Fruit fly (Drosophila melanogaster) whole organism, adult: ENCODE results near the gene CG7164.
A peak's percentile ranks its signal among the peaks of the same experiment; 100 is the strongest.

Experiments used
- CG11617 ChIP-seq: fragments of 200-800 bp; sonication (Bioruptor generic); optimal IDR thresholded peaks from 2 replicates; lab custom pipeline; 2017; ENCODE audit warnings: mild to moderate bottlenecking, missing biosample characterization, missing genetic modification reagents, missing genetic modification characterization
- CG12768 ChIP-seq: fragments of 200-800 bp; sonication (Bioruptor generic); optimal IDR thresholded peaks from 2 replicates; lab custom pipeline; 2017; ENCODE audit warnings: missing biosample characterization, missing genetic modification characterization, mild to moderate bottlenecking, moderate library complexity, missing genetic modification reagents
- CG14711 ChIP-seq: fragments of 200-800 bp; sonication (Bioruptor generic); optimal IDR thresholded peaks from 2 replicates; lab custom pipeline; 2018; ENCODE audit warnings: missing biosample characterization, mild to moderate bottlenecking, missing genetic modification characterization, moderate library complexity
- CG1620 ChIP-seq: fragments of 200-800 bp; sonication (Bioruptor generic); optimal IDR thresholded peaks from 2 replicates; lab custom pipeline; 2016; ENCODE audit warnings: missing biosample characterization, missing genetic modification characterization
- CG33017 ChIP-seq: fragments of 200-800 bp; sonication (Bioruptor generic); optimal IDR thresholded peaks from 2 replicates; lab custom pipeline; 2018; ENCODE audit warnings: missing biosample characterization, mild to moderate bottlenecking, missing genetic modification characterization, moderate library complexity
- CG5204 ChIP-seq: fragments of 200-800 bp; sonication (Bioruptor generic); optimal IDR thresholded peaks from 2 replicates; lab custom pipeline; 2016; ENCODE audit warnings: missing biosample characterization, missing genetic modification characterization
- CG7045 ChIP-seq: fragments of 200-800 bp; sonication (Bioruptor generic); optimal IDR thresholded peaks from 2 replicates; lab custom pipeline; 2017; ENCODE audit warnings: missing biosample characterization, mild to moderate bottlenecking, missing genetic modification characterization
- CG7101 ChIP-seq: fragments of 200-800 bp; sonication (Bioruptor generic); optimal IDR thresholded peaks from 2 replicates; lab custom pipeline; 2018; ENCODE audit warnings: missing biosample characterization, mild to moderate bottlenecking, missing genetic modification characterization, moderate library complexity
- Clk ChIP-seq: fragments of 200-800 bp; sonication (Bioruptor generic); optimal IDR thresholded peaks from 2 replicates; lab custom pipeline; 2017; ENCODE audit warnings: missing biosample characterization, missing genetic modification characterization
- Crg-1 ChIP-seq: fragments of 200-800 bp; sonication (Bioruptor generic); optimal IDR thresholded peaks from 2 replicates; lab custom pipeline; 2016; ENCODE audit warnings: missing biosample characterization, missing genetic modification characterization
- Hr96 ChIP-seq: fragments of 200-800 bp; sonication (Bioruptor generic); optimal IDR thresholded peaks from 2 replicates; lab custom pipeline; 2016; ENCODE audit warnings: missing biosample characterization, missing genetic modification characterization
- Mnt ChIP-seq: fragments of 200-800 bp; sonication (Bioruptor generic); optimal IDR thresholded peaks from 2 replicates; lab custom pipeline; 2016; ENCODE audit warnings: missing biosample characterization, mild to moderate bottlenecking, missing genetic modification characterization
- bab1 ChIP-seq: fragments of 200-800 bp; sonication (Bioruptor generic); optimal IDR thresholded peaks from 3 replicates; lab custom pipeline; 2019; ENCODE audit warnings: missing biosample characterization, mild to moderate bottlenecking, missing genetic modification characterization, moderate library complexity
- cic ChIP-seq: fragments of 200-800 bp; sonication (Bioruptor generic); optimal IDR thresholded peaks from 2 replicates; lab custom pipeline; 2017; ENCODE audit warnings: missing biosample characterization, mild to moderate bottlenecking, missing genetic modification characterization, moderate library complexity
- cnc ChIP-seq, 2 experiments: fragments of >200 bp; optimal IDR thresholded peaks; 2 replicates each; lab custom pipeline; 2017
- kay ChIP-seq: fragments of 200-800 bp; sonication (Bioruptor generic); peaks from one replicate; lab custom pipeline; 2016; ENCODE audit warnings: missing biosample characterization, missing genetic modification characterization, borderline replicate concordance
- ovo ChIP-seq: fragments of 200-800 bp; sonication (Bioruptor generic); optimal IDR thresholded peaks from 2 replicates; lab custom pipeline; 2016; ENCODE audit warnings: missing biosample characterization, missing genetic modification characterization
- pad ChIP-seq: fragments of 200-800 bp; sonication (Bioruptor generic); optimal IDR thresholded peaks from 3 replicates; lab custom pipeline; 2017; ENCODE audit warnings: missing biosample characterization, missing genetic modification characterization, mild to moderate bottlenecking, moderate library complexity, missing genetic modification reagents
- tj ChIP-seq: fragments of 200-800 bp; sonication (Bioruptor generic); optimal IDR thresholded peaks from 3 replicates; lab custom pipeline; 2017; ENCODE audit warnings: missing biosample characterization, mild to moderate bottlenecking, missing genetic modification characterization, moderate library complexity
- toe ChIP-seq: fragments of 200-800 bp; sonication (Bioruptor generic); optimal IDR thresholded peaks from 2 replicates; lab custom pipeline; 2016; ENCODE audit warnings: missing biosample characterization, missing genetic modification characterization

Gene CG7164

DNA sequence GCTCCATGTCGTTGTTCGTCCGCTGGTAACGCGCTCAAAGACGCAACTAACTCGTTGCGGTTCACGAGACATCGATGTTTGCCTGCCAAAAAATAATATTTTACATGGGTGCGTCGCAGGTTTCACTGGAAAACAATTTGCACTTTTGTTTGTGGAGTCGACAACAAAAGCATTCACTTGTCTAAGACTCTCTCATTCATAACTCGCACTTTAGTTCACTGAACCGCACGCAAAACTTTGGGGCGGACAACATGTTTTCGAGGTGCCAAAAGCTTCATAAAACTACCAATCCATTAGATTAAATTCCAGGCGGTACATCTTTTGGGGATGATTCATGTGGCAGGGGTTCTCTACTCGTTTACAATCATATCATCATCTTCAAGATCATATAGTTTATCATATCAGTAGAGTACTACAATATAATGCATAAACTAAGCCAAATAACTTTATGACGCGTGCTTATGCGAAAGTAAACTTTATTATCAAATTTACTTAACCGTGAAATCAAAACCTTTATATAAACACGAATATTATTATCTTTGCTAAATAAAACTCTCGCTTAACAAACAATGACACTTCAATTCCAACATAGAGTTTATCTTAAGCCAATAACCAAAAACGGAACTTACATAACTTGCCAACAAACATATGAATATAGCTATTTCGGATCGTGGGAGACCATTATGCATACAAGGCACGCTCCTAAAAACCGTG is 3.1 kb upstream of the CG7164 start, which contains the start of gene CG7179:
Gene CG7179 (minus strand): TSS at position 51 of the 714 bp plus-strand sequence.
- no peak for TF ChIP-seq Mnt (GFP tag; lab: Kevin White, UChicago)
- TF ChIP-seq CG5204 (GFP tag; lab: Kevin White, UChicago), result no peak
- TF ChIP-seq cic (GFP tag; lab: Kevin White, UChicago), result no peak
- TF ChIP-seq toe, result no peak
- no peak for TF ChIP-seq tj
- TF ChIP-seq CG7045, result no peak
- no peak for TF ChIP-seq CG12768
- TF ChIP-seq CG14711 (tag; lab: Kevin White, UChicago), result no peak
- TF ChIP-seq Clk (GFP tag; lab: Kevin White, UChicago), result no peak
- no peak for TF ChIP-seq CG7101 (tag; lab: Kevin White, UChicago)
- no peak for TF ChIP-seq Hr96 (GFP tag; lab: Kevin White, UChicago)
- TF ChIP-seq kay (GFP tag; lab: Kevin White, UChicago), result no peak
- TF ChIP-seq pad (GFP tag; lab: Kevin White, UChicago), result no peak
- TF ChIP-seq cnc (optimal IDR thresholded peaks at IDR 0.05; lab: Kevin White, UChicago), result no peak
- TF ChIP-seq bab1 (GFP tag; lab: Kevin White, UChicago), result no peak
- TF ChIP-seq CG1620 (GFP tag; lab: Kevin White, UChicago), result no peak

dm6 chr2L:7779785-7780184 is 1.5 kb upstream of the CG7164 start, which contains the start of gene Uro:
Gene Uro, plus strand, starts transcription at chr2L:7780085.
- no peak for TF ChIP-seq pad (GFP tag; lab: Kevin White, UChicago)
- peak; percentile 28 for TF ChIP-seq cic (GFP tag; lab: Kevin White, UChicago)
- peak; percentile 41 for TF ChIP-seq kay (GFP tag; lab: Kevin White, UChicago)

- peak; percentile 24 for TF ChIP-seq CG12768
- peak; percentile 40 for TF ChIP-seq CG7101 (tag; lab: Kevin White, UChicago)
- TF ChIP-seq bab1 (GFP tag; lab: Kevin White, UChicago), result peak; percentile 22
- TF ChIP-seq CG7045, result peak; percentile 40
- peak; percentile 55 for TF ChIP-seq CG11617 (GFP tag; lab: Kevin White, UChicago)
- no peak for TF ChIP-seq CG1620 (GFP tag; lab: Kevin White, UChicago)
- TF ChIP-seq Crg-1, result no peak
- no peak for TF ChIP-seq Mnt (GFP tag; lab: Kevin White, UChicago)
- TF ChIP-seq CG14711 (tag; lab: Kevin White, UChicago), result no peak
- peak; percentile 34 for TF ChIP-seq pad (GFP tag; lab: Kevin White, UChicago)
- TF ChIP-seq toe, result no peak
- peak; percentile 14 for TF ChIP-seq tj
- no peak for TF ChIP-seq Clk (GFP tag; lab: Kevin White, UChicago)
- no peak for TF ChIP-seq ovo (GFP tag; lab: Kevin White, UChicago)
- no peak for TF ChIP-seq cnc (optimal IDR thresholded peaks at IDR 0.05; lab: Kevin White, UChicago)
- TF ChIP-seq CG5204 (GFP tag; lab: Kevin White, UChicago), result peak; percentile 10
- TF ChIP-seq kay (GFP tag; lab: Kevin White, UChicago), result no peak
These were observed 1.6 kb downstream of the CG7164 start, which contains the start of gene Brd7-9 for dm6 chr2L:7782788-7783401. Gene Brd7-9, plus strand, starts transcription at chr2L:7782865.

- no peak for TF ChIP-seq bab1 (GFP tag; lab: Kevin White, UChicago)
- no peak for TF ChIP-seq Crg-1
- TF ChIP-seq CG7101 (tag; lab: Kevin White, UChicago), result no peak
- TF ChIP-seq CG1620 (GFP tag; lab: Kevin White, UChicago), result no peak
- TF ChIP-seq Clk (GFP tag; lab: Kevin White, UChicago), result no peak
- TF ChIP-seq tj, result no peak
- no peak for TF ChIP-seq CG12768
- peak; percentile 24 for TF ChIP-seq kay (GFP tag; lab: Kevin White, UChicago)
- TF ChIP-seq cic (GFP tag; lab: Kevin White, UChicago), result no peak
- TF ChIP-seq Mnt (GFP tag; lab: Kevin White, UChicago), result peak; percentile 5
- TF ChIP-seq pad (GFP tag; lab: Kevin White, UChicago), result no peak
- no peak for TF ChIP-seq ovo (GFP tag; lab: Kevin White, UChicago)
- no peak for TF ChIP-seq CG7045
- TF ChIP-seq CG33017 (tag; lab: Kevin White, UChicago), result no peak
- no peak for TF ChIP-seq toe
- no peak for TF ChIP-seq cnc (optimal IDR thresholded peaks at IDR 0.05; lab: Kevin White, UChicago)
These were observed 7.7 kb downstream of the CG7164 start for dm6 chr2L:7788952-7789466.

DNA sequence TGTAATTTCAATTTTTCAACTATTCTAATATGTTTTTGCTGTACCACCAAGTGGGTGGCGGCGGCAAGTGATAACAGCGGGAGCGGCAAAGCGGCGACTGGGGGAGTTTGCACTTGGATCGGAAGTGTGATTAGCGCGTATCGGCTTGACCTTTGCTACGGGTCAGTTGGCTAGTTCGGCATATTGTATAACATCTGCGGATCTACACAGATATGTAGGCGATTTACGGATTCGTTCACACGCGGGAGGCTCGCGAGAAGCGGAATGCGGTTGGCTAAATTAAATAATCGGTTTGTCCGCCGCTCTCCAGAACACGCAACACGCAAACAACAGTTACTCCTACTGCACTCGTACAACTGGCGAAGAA is 8.8 kb downstream of the CG7164 start:
- no peak for TF ChIP-seq tj
- no peak for TF ChIP-seq Crg-1
- no peak for TF ChIP-seq bab1 (GFP tag; lab: Kevin White, UChicago)
- no peak for TF ChIP-seq toe
- no peak for TF ChIP-seq CG7101 (tag; lab: Kevin White, UChicago)
- TF ChIP-seq cic (GFP tag; lab: Kevin White, UChicago), result no peak
- no peak for TF ChIP-seq Clk (GFP tag; lab: Kevin White, UChicago)
- TF ChIP-seq pad (GFP tag; lab: Kevin White, UChicago), result no peak
- TF ChIP-seq CG1620 (GFP tag; lab: Kevin White, UChicago), result no peak
- TF ChIP-seq cnc (optimal IDR thresholded peaks at IDR 0.05; lab: Kevin White, UChicago), result no peak
- no peak for TF ChIP-seq ovo (GFP tag; lab: Kevin White, UChicago)
- no peak for TF ChIP-seq CG14711 (tag; lab: Kevin White, UChicago)
- no peak for TF ChIP-seq Hr96 (GFP tag; lab: Kevin White, UChicago)
- no peak for TF ChIP-seq CG11617 (GFP tag; lab: Kevin White, UChicago)
- TF ChIP-seq CG33017 (tag; lab: Kevin White, UChicago), result no peak
- TF ChIP-seq Mnt (GFP tag; lab: Kevin White, UChicago), result no peak
- no peak for TF ChIP-seq kay (GFP tag; lab: Kevin White, UChicago)
